Worm (Caenorhabditis elegans): ENCODE results near the gene mlp-1.

DNA sequence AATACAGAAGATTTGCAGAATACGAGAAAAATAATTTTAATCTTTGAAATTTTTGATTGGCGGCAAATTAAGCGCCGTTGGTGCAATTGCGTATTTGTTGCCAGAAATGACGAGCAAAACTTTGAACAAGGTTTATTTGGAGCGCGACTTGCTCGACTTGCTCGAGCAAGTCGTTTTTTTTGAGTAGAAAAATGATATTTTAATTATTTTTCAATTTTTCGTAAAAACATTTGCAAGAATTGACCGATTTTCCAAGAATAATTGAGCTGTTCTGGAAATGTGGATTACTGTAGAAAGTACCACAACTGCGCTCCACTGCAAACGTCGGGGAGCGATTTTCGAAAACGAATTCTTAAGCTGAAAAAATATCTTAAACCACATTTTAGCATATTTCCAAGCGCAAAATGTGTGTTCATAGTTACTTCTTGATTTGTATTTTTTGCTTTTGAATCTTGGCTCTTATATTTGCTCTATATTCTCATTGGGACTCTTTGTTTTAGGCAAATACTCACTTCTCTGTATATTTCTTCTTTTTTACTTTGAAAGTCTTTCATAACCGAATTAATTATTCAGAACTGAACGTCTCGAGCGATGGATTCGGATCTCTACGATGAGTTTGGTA is 34.2 kb upstream of the mlp-1 start, which contains the start of the genes gcna-1 and eftu-2:
- TF ChIP-seq med-1 (GFP tag; optimal IDR thresholded peaks at IDR 0.05; ENCODE audit: insufficient read depth) (no peak), flt-1 (GFP tag; IDR thresholded peaks at IDR 0.05) (no peak), T22C8.4 (GFP tag; IDR thresholded peaks at IDR 0.05) (no peak)
